Fruit fly (Drosophila melanogaster): ENCODE data around the gene CG15594.

The CG15594 gene

DNA sequence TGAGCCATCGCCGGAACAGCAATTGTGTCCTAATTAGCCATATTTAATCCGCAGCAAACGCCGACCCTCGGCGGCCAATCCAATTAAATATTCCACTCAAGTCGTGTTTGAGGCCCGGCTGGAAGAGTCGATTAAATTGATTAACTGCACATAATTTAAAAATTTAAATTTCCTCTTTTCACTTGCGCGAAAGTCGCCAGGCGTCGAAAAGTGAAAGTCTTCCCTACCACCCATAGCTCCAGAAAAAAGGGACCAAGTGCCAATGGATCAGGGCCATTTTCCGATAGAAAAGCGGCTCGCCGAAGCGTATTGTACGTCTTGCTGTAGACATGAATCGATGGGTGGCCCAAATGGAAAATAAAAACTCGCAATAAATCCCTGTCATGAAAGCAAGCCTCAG, 49.9 kb downstream of the CG15594 start:
- TF ChIP-seq Sox15 (GFP tag; optimal IDR thresholded peaks at IDR 0.05) (no peak), CG11294 (GFP tag; IDR thresholded peaks at IDR 0.05) (no peak), CG11902 (GFP tag; optimal IDR thresholded peaks at IDR 0.05) (no peak), Ets96B (tag; optimal IDR thresholded peaks at IDR 0.05) (no peak), CG16779 (tag; optimal IDR thresholded peaks at IDR 0.05) (no peak), Hr4 (GFP tag; optimal IDR thresholded peaks at IDR 0.05) (no peak), CG10631 (GFP tag; optimal IDR thresholded peaks at IDR 0.05) (no peak), CG11762 (GFP tag; optimal IDR thresholded peaks at IDR 0.05; ENCODE audit: insufficient read depth) (no peak), CG3032 (tag; optimal IDR thresholded peaks at IDR 0.05) (no peak), CG6808 (GFP tag; optimal IDR thresholded peaks at IDR 0.05) (no peak), Eip75B (GFP tag; optimal IDR thresholded peaks at IDR 0.05) (no peak), Lpt (GFP tag; optimal IDR thresholded peaks at IDR 0.05) (no peak), CG6163 (GFP tag; IDR thresholded peaks at IDR 0.05) (no peak), CG32006 (GFP tag; optimal IDR thresholded peaks at IDR 0.05) (no peak), Hr39 (GFP tag; optimal IDR thresholded peaks at IDR 0.05) (no peak), acj6 (GFP tag; optimal IDR thresholded peaks at IDR 0.05) (no peak), CG1621 (tag; optimal IDR thresholded peaks at IDR 0.05) (no peak), Ets21C (GFP tag; optimal IDR thresholded peaks at IDR 0.05) (no peak), CG15336 (GFP tag; IDR thresholded peaks at IDR 0.05) (no peak)

Measured in whole organism, prepupa.